Worm (Caenorhabditis elegans) whole organism, midembryonic: ENCODE data around the gene Y73B6BL.289.

Experiments
- T22C8.4 ChIP-seq: fragments of 200-800 bp; sonication (Bioruptor generic); IDR thresholded peaks from 2 replicates; pipeline ENCODE4 v1.3.6; 2022; ENCODE audit warnings: missing genetic modification characterization, missing compliant biosample characterization
- cog-1 ChIP-seq: sonication (generic microtip); optimal IDR thresholded peaks from 2 replicates; lab custom pipeline; 2016; ENCODE audit warnings: missing genetic modification characterization, missing compliant biosample characterization
- flt-1 ChIP-seq: fragments of 200-800 bp; sonication (Bioruptor generic); IDR thresholded peaks from 2 replicates; pipeline ENCODE4 v1.3.6; 2022; ENCODE audit warnings: missing genetic modification characterization, missing compliant biosample characterization
- klf-2 ChIP-seq: fragments of 200-800 bp; sonication (Bioruptor generic); conservative IDR thresholded peaks from 2 replicates; pipeline ENCODE4 v1.3.6; 2022; ENCODE audit warnings: missing genetic modification reagents, missing genetic modification characterization, missing compliant biosample characterization
- med-1 ChIP-seq: sonication (generic microtip); optimal IDR thresholded peaks from 2 replicates; lab custom pipeline; 2017; ENCODE audit warnings: missing genetic modification characterization, mild to moderate bottlenecking, missing compliant biosample characterization, antibody characterized with exemption, missing genetic modification reagents; ENCODE audit not compliant: insufficient read depth
- ref-1 ChIP-seq: fragments of 200-800 bp; sonication (Bioruptor generic); conservative IDR thresholded peaks from 2 replicates; pipeline ENCODE4 v1.3.6; 2022; ENCODE audit warnings: missing genetic modification reagents, missing genetic modification characterization, missing compliant biosample characterization
- tab-1 ChIP-seq: fragments of 200-800 bp; sonication (Bioruptor generic); IDR thresholded peaks from 2 replicates; pipeline ENCODE4 v1.3.6; 2022; ENCODE audit warnings: missing genetic modification characterization, missing compliant biosample characterization
- ztf-23 ChIP-seq: fragments of 200-800 bp; sonication (Bioruptor generic); IDR thresholded peaks from 2 replicates; pipeline ENCODE4 v1.3.6; 2022; ENCODE audit warnings: missing genetic modification reagents, missing genetic modification characterization, missing compliant biosample characterization
- ztf-29 ChIP-seq: fragments of 200-800 bp; sonication (Bioruptor generic); IDR thresholded peaks from 2 replicates; pipeline ENCODE4 v1.3.6; 2022; ENCODE audit warnings: missing genetic modification reagents, missing genetic modification characterization, missing compliant biosample characterization

Gene Y73B6BL.289

DNA sequence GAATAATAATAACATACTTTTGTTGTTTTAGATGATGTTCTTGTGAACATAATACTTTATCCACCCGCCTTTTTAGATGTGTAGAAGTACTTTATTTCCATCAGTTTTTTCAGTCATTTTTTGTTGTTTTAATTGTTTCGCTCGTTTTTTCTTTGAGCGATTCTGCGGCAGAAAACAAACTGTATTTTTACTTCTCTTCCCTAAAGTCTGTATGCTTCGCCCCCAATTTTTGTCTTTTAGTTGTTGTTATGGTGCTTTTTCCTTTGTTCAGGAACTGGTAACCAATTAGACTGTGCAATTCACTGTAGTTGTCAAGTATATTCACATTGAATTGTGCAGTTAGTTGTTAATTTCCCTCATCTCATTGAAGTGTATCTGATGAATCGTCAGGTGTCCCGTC lies 21.5 kb upstream of the Y73B6BL.289 start:
- TF ChIP-seq flt-1 (GFP tag; lab: Robert Waterston, UW) (no peak), ztf-23 (GFP tag; lab: Robert Waterston, UW) (no peak), ztf-29 (GFP tag; lab: Robert Waterston, UW) (no peak), ref-1 (GFP tag; lab: Robert Waterston, UW) (no peak), klf-2 (GFP tag; lab: Robert Waterston, UW) (no peak), tab-1 (GFP tag; lab: Robert Waterston, UW) (no peak), T22C8.4 (GFP tag; lab: Robert Waterston, UW) (no peak), med-1 (GFP tag; lab: Kevin White, UChicago) (no peak), cog-1 (tag; lab: Kevin White, UChicago) (no peak)

DNA sequence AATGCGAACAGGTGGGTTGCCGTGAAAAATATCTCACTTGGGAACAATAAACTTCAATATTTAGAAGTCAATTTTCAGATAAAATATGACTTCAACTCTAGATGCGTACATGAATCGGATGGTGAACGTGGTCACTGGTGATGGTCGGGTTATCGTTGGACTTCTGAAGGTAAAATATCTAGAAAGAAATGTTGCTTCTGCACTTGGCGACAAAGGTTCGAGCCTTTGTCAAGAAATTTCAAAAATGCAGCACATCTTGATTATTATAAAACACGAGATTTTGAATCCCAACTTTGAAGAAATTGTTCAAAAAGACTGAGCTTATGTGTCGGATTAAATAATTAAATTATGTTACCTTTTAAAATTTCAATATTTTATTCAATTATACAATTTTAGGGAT lies 20.9 kb upstream of the Y73B6BL.289 start, which contains the start of gene lsm-8:
Gene lsm-8, plus strand, starts transcription at position 79 of the 400 bp plus-strand sequence.
- TF ChIP-seq tab-1 (GFP tag; lab: Robert Waterston, UW), result no peak
- TF ChIP-seq med-1 (GFP tag; lab: Kevin White, UChicago), result no peak
- no peak for TF ChIP-seq T22C8.4 (GFP tag; lab: Robert Waterston, UW)
- no peak for TF ChIP-seq cog-1 (tag; lab: Kevin White, UChicago)
- TF ChIP-seq ztf-29 (GFP tag; lab: Robert Waterston, UW), result no peak
- no peak for TF ChIP-seq flt-1 (GFP tag; lab: Robert Waterston, UW)
- no peak for TF ChIP-seq ref-1 (GFP tag; lab: Robert Waterston, UW)
- no peak for TF ChIP-seq ztf-23 (GFP tag; lab: Robert Waterston, UW)
- TF ChIP-seq klf-2 (GFP tag; lab: Robert Waterston, UW), result no peak

DNA sequence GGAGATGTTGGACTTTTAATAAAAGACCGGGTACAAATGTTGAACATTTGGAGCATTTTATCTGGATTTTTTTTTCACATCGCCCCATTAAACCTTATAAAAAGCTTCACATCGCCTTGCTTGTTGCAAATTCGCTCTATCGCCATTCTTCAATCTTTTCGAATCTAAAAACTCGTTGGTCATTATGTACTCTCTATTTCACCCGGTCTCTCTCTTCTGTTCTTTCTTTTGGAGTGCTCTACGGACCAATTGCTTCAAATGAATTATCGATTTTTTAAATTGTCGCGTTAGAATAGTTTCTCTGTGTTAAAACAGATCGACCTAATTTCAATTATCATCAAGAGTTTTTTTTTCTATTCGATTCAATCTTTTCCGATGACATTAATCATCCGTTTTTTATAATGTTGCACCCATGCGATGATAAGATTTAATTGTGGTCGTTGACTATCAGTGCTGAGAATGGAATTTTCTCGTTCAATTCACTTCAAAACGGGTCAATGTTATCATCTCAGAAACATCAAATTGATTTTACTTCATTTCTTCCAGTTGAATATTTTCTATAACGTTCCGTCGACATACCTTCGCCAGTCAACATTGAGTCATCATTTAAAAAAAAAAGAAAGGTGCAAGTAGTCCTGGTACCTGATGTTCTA lies 19.8 kb upstream of the Y73B6BL.289 start:
- TF ChIP-seq ref-1 (GFP tag; lab: Robert Waterston, UW) (no peak), med-1 (GFP tag; lab: Kevin White, UChicago) (no peak), flt-1 (GFP tag; lab: Robert Waterston, UW) (no peak), tab-1 (GFP tag; lab: Robert Waterston, UW) (no peak), T22C8.4 (GFP tag; lab: Robert Waterston, UW) (no peak), ztf-23 (GFP tag; lab: Robert Waterston, UW) (no peak), klf-2 (GFP tag; lab: Robert Waterston, UW) (no peak), ztf-29 (GFP tag; lab: Robert Waterston, UW) (no peak), cog-1 (tag; lab: Kevin White, UChicago) (no peak)

DNA sequence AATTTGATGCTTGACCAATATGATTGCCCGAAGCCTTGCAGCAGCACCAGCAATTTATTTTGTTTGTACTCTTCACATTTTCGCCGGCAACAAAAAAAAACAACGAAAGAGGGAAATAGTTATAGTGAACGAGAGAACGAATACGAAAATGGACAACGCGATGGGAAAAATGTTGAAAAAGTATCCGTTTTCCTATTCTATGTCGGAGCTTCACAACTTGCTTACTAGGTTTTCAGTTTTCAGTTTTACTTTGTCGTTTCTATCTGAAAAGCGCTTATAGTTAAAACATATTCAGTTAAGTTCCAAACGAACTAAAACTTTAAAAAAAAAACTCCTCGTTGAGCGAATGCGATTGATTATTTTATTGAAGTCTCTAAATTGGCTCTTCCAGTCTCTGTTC lies 19.1 kb upstream of the Y73B6BL.289 start:
- TF ChIP-seq T22C8.4 (GFP tag; lab: Robert Waterston, UW) (no peak), med-1 (GFP tag; lab: Kevin White, UChicago) (no peak), ztf-23 (GFP tag; lab: Robert Waterston, UW) (no peak), tab-1 (GFP tag; lab: Robert Waterston, UW) (no peak), cog-1 (tag; lab: Kevin White, UChicago) (no peak), klf-2 (GFP tag; lab: Robert Waterston, UW) (no peak), ref-1 (GFP tag; lab: Robert Waterston, UW) (no peak), flt-1 (GFP tag; lab: Robert Waterston, UW) (no peak), ztf-29 (GFP tag; lab: Robert Waterston, UW) (no peak)

DNA sequence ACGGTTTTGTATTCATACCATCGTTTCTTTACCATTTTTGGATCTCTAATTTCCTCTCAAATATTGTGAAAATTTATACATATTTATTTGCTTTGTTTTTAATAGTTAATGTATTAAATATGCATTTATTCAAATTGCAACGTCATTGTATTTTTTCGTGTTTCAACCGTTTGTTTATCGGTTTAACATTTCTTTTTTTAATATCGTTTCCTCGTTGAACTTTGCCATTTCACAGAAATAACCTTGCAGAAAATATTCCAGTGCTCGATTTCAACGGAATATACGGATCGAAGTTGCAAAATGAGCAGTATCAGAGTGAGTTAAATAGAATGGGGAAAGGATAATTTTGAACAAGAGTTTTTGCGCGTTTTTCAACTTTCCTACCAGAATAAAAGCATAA lies 18.0 kb upstream of the Y73B6BL.289 start, which contains the start of gene seu-1:
Gene seu-1, plus strand, starts transcription at position 301 of the 400 bp plus-strand sequence.
- no peak for TF ChIP-seq ztf-29 (GFP tag; lab: Robert Waterston, UW)
- no peak for TF ChIP-seq med-1 (GFP tag; lab: Kevin White, UChicago)
- no peak for TF ChIP-seq T22C8.4 (GFP tag; lab: Robert Waterston, UW)
- TF ChIP-seq tab-1 (GFP tag; lab: Robert Waterston, UW), result no peak
- TF ChIP-seq flt-1 (GFP tag; lab: Robert Waterston, UW), result no peak
- TF ChIP-seq klf-2 (GFP tag; lab: Robert Waterston, UW), result no peak
- TF ChIP-seq ref-1 (GFP tag; lab: Robert Waterston, UW), result no peak

DNA sequence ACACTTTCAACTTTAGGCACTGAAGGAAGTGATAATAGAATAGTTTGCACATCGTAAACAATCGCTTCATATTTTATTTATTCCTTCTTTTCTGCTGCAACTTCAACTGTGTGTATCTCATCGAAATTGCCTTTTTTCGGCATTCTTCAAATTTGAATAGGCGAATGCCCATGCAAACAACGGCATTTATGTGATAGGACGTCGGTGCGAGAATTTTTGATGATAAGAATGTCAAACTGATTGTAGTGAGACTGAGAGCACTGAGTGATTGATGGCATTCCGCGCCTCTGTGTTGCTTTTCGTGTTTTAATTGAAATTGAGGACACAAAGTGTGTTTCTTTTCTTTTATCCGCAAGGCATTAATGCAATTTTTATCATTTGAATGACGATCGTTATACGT lies 16.5 kb upstream of the Y73B6BL.289 start:
- TF ChIP-seq flt-1 (GFP tag; lab: Robert Waterston, UW) (no peak), ztf-23 (GFP tag; lab: Robert Waterston, UW) (no peak), klf-2 (GFP tag; lab: Robert Waterston, UW) (no peak), T22C8.4 (GFP tag; lab: Robert Waterston, UW) (no peak), med-1 (GFP tag; lab: Kevin White, UChicago) (no peak), tab-1 (GFP tag; lab: Robert Waterston, UW) (no peak), ref-1 (GFP tag; lab: Robert Waterston, UW) (no peak), cog-1 (tag; lab: Kevin White, UChicago) (no peak), ztf-29 (GFP tag; lab: Robert Waterston, UW) (no peak)

DNA sequence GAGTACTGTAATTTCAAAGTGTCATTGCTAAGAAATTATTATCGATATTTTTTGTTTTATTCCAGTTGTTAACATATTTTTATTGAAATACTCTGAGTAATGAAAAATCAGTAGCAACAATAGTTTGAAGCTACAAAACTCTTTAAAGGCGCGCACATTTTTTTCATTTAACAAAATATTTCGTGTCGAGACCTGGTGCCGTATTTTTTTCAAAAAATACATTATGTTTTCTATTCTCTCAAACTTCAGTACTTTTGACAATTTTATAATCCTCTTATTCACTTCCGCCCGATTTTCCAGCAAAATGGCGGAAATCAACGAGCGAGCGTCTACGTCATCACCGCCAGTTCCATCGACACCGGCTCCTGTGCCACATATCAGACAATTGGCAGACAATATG lies 13.4 kb upstream of the Y73B6BL.289 start, which contains the start of gene blos-2:
Gene blos-2, plus strand, starts transcription at position 301 of the 400 bp plus-strand sequence.
- TF ChIP-seq cog-1 (tag; lab: Kevin White, UChicago), result no peak
- TF ChIP-seq klf-2 (GFP tag; lab: Robert Waterston, UW), result no peak
- no peak for TF ChIP-seq T22C8.4 (GFP tag; lab: Robert Waterston, UW)
- no peak for TF ChIP-seq tab-1 (GFP tag; lab: Robert Waterston, UW)
- no peak for TF ChIP-seq med-1 (GFP tag; lab: Kevin White, UChicago)
- TF ChIP-seq ztf-23 (GFP tag; lab: Robert Waterston, UW), result no peak
- TF ChIP-seq flt-1 (GFP tag; lab: Robert Waterston, UW), result no peak
- no peak for TF ChIP-seq ztf-29 (GFP tag; lab: Robert Waterston, UW)
- no peak for TF ChIP-seq ref-1 (GFP tag; lab: Robert Waterston, UW)

DNA sequence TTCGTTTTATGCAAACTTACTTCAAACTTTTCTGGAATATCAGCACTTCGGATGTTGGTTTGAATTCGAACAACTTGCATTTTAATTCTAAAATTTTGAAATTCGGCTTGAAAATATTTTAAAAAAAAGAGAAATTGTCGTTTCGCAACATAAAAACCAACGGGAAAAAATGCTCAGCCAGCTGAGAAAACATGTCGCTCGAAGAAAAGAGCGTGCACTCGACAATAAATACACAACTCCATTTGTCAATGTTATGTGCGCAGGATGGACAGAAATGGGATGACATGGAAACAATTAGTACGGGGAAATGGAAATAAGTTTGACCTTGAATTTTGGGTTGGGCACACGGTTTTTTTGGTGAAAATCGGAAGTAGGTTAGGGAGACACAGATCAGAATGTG lies 11.4 kb upstream of the Y73B6BL.289 start, which contains the start of gene mif-4:
Gene mif-4, minus strand, starts transcription at position 87 of the 400 bp plus-strand sequence.
- TF ChIP-seq flt-1 (GFP tag; lab: Robert Waterston, UW), result 0 out of 2 replicates have a peak, but pooled peaks have one; percentile 40
- TF ChIP-seq klf-2 (GFP tag; lab: Robert Waterston, UW), result no peak
